Worm (Caenorhabditis elegans): ENCODE results near the gene ZK632.14.

DNA sequence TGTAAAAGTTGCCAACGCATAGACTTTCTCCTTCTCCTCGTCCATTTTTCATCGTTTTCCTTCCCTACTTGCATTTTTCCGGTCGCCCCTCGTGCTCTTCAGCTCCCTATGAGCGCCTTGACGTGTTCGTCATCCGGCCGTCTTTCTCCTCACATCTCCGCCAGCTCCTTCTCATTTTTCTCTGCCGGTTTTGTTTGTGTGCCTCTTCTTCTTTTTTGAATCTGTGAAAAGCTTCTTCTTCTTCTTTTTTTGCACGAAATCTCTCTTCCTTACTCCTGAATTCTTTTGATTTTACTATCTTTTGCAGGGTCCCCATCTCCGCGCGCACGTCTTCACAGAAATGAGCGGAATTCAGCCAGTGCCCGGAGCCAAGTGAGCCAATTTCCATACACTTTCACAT lies 38.3 kb downstream of the ZK632.14 start, which contains the start of gene K11H3.3:
- no peak for TF ChIP-seq lin-39 (tag; optimal IDR thresholded peaks at IDR 0.05)
- no peak for TF ChIP-seq unc-130 (GFP tag; optimal IDR thresholded peaks at IDR 0.05)
- TF ChIP-seq egl-27 (tag; optimal IDR thresholded peaks at IDR 0.05), result no peak
- no peak for TF ChIP-seq Y48G9A.11 (GFP tag; IDR thresholded peaks at IDR 0.05)
- no peak for TF ChIP-seq daf-12 (tag; optimal IDR thresholded peaks at IDR 0.05)
- TF ChIP-seq snpc-4 (tag; optimal IDR thresholded peaks at IDR 0.05), result no peak
- TF ChIP-seq lin-1 (GFP tag; IDR thresholded peaks at IDR 0.05), result no peak
- TF ChIP-seq T26A8.4 (GFP tag; IDR thresholded peaks at IDR 0.05), result no peak
- no peak for TF ChIP-seq tag-97 (GFP tag; IDR thresholded peaks at IDR 0.05)
- no peak for TF ChIP-seq nhr-237 (tag; optimal IDR thresholded peaks at IDR 0.05)
- TF ChIP-seq fos-1 (tag; optimal IDR thresholded peaks at IDR 0.05), result no peak
- TF ChIP-seq ztf-11 (tag; optimal IDR thresholded peaks at IDR 0.05), result no peak
- no peak for TF ChIP-seq ctbp-1 (GFP tag; IDR thresholded peaks at IDR 0.05)

Measured in whole organism, L4 larva.